Worm (Caenorhabditis elegans) whole organism, L4 larva: Measurements from ENCODE around the gene col-34.

ENCODE experiments used
- Y105C5A.15 ChIP-seq: fragments of 200-800 bp; sonication (Bioruptor generic); IDR thresholded peaks from 2 replicates; pipeline ENCODE4 v1.3.6; 2022; ENCODE audit warnings: missing genetic modification characterization, missing compliant biosample characterization
- Y48G9A.11 ChIP-seq: fragments of 200-800 bp; sonication (Bioruptor generic); IDR thresholded peaks from 2 replicates; pipeline ENCODE4 v1.3.6; 2022; ENCODE audit warnings: missing genetic modification reagents, missing genetic modification characterization, missing compliant biosample characterization
- ZK337.2 ChIP-seq: fragments of 200-800 bp; sonication (Bioruptor generic); IDR thresholded peaks from 2 replicates; pipeline ENCODE4 v1.3.6; 2022; ENCODE audit warnings: missing genetic modification reagents, missing genetic modification characterization, missing compliant biosample characterization
- ces-1 ChIP-seq: fragments of 150-350 bp; sonication (generic microtip); optimal IDR thresholded peaks from 4 replicates; lab custom pipeline; 2014; ENCODE audit warnings: missing biosample characterization, missing genetic modification reagents, missing genetic modification characterization
- cey-2 ChIP-seq: sonication (generic microtip); optimal IDR thresholded peaks from 3 replicates; lab custom pipeline; 2017; ENCODE audit warnings: missing genetic modification characterization, mild to moderate bottlenecking, missing compliant biosample characterization, antibody characterized with exemption, borderline replicate concordance; ENCODE audit not compliant: insufficient read depth
- daf-16 ChIP-seq, 3 experiments: sonication (generic microtip); optimal IDR thresholded peaks; 2 replicates each; lab custom pipeline; 2016 to 2017; ENCODE audit warnings: missing genetic modification characterization in 3 of 3, missing genetic modification reagents in 3 of 3, mild to moderate bottlenecking in 2 of 3, missing compliant biosample characterization in 2 of 3, missing biosample characterization in 1 of 3, moderate library complexity in 1 of 3
- dmd-8 ChIP-seq: fragments of 200-800 bp; sonication (Bioruptor generic); IDR thresholded peaks from 2 replicates; pipeline ENCODE4 v1.3.6; 2022; ENCODE audit warnings: missing genetic modification characterization, missing compliant biosample characterization
- duxl-1 ChIP-seq: sonication (generic microtip); optimal IDR thresholded peaks from 2 replicates; lab custom pipeline; 2016; ENCODE audit warnings: mild to moderate bottlenecking, missing genetic modification characterization, moderate library complexity, missing compliant biosample characterization; ENCODE audit not compliant: poor library complexity
- egl-27 ChIP-seq: sonication (generic microtip); optimal IDR thresholded peaks from 3 replicates; lab custom pipeline; 2017; ENCODE audit warnings: missing biosample characterization, missing genetic modification reagents, missing genetic modification characterization
- fkh-10 ChIP-seq: fragments of 150-350 bp; optimal IDR thresholded peaks from 2 replicates; lab custom pipeline; 2014; ENCODE audit warnings: missing biosample characterization, missing genetic modification reagents, missing genetic modification characterization
- jun-1 ChIP-seq: fragments of 150-350 bp; optimal IDR thresholded peaks from 2 replicates; lab custom pipeline; 2014; ENCODE audit warnings: missing biosample characterization, missing genetic modification reagents, missing genetic modification characterization
- lin-13 ChIP-seq: fragments of 150-350 bp; optimal IDR thresholded peaks from 2 replicates; lab custom pipeline; 2014; ENCODE audit warnings: missing biosample characterization, missing genetic modification reagents, missing genetic modification characterization
- lin-29 ChIP-seq: fragments of 200-800 bp; sonication (Bioruptor generic); IDR thresholded peaks from 2 replicates; pipeline ENCODE4 v1.3.6; 2022; ENCODE audit warnings: missing genetic modification reagents, missing genetic modification characterization, missing compliant biosample characterization
- lin-39 ChIP-seq: fragments of 150-350 bp; optimal IDR thresholded peaks from 2 replicates; lab custom pipeline; 2014; ENCODE audit warnings: missing biosample characterization, missing genetic modification reagents, missing genetic modification characterization
- madf-5 ChIP-seq, 2 experiments: fragments of 200-800 bp; sonication (Bioruptor generic); IDR thresholded peaks; 2 replicates each; pipeline ENCODE4 v1.3.6; 2022; ENCODE audit warnings: missing compliant biosample characterization in 2 of 2, missing genetic modification characterization in 2 of 2
- mdt-29 ChIP-seq: fragments of 200-800 bp; sonication (Bioruptor generic); IDR thresholded peaks from 2 replicates; pipeline ENCODE4 v1.3.6; 2022; ENCODE audit warnings: missing genetic modification reagents, missing genetic modification characterization, missing compliant biosample characterization
- nhr-111 ChIP-seq: fragments of 200-800 bp; sonication (Bioruptor generic); optimal IDR thresholded peaks from 2 replicates; lab custom pipeline; 2018; ENCODE audit warnings: mild to moderate bottlenecking, missing genetic modification characterization, missing compliant biosample characterization
- nhr-48 ChIP-seq: sonication (generic microtip); optimal IDR thresholded peaks from 2 replicates; lab custom pipeline; 2016; ENCODE audit warnings: mild to moderate bottlenecking, missing genetic modification characterization, missing compliant biosample characterization
- nhr-6 ChIP-seq: fragments of 150-350 bp; optimal IDR thresholded peaks from 2 replicates; lab custom pipeline; 2014; ENCODE audit warnings: missing biosample characterization, missing genetic modification characterization
- nhr-76 ChIP-seq: fragments of 150-350 bp; optimal IDR thresholded peaks from 2 replicates; lab custom pipeline; 2014; ENCODE audit warnings: missing biosample characterization, missing genetic modification characterization
- pha-4 ChIP-seq, 2 experiments: fragments of 150-350 bp in 1 of 2; fragments of 200-800 bp in 1 of 2; sonication (Bioruptor generic) in 1 of 2; IDR thresholded peaks in 1 of 2; optimal IDR thresholded peaks in 1 of 2; 2 replicates each; pipeline versions ENCODE4 v1.3.6 to Lab custom; 2014 to 2022; ENCODE audit warnings: missing genetic modification characterization in 2 of 2, missing genetic modification reagents in 2 of 2, missing biosample characterization in 1 of 2, missing compliant biosample characterization in 1 of 2
- php-3 ChIP-seq: fragments of 200-800 bp; sonication (Bioruptor generic); IDR thresholded peaks from 2 replicates; pipeline ENCODE4 v1.3.6; 2022; ENCODE audit warnings: missing genetic modification reagents, missing genetic modification characterization, missing compliant biosample characterization
- sdz-12 ChIP-seq: fragments of 200-800 bp; sonication (Bioruptor generic); optimal IDR thresholded peaks from 2 replicates; lab custom pipeline; 2018; ENCODE audit warnings: mild to moderate bottlenecking, missing genetic modification characterization, missing compliant biosample characterization
- skn-1 ChIP-seq: fragments of 150-350 bp; optimal IDR thresholded peaks from 2 replicates; lab custom pipeline; 2014; ENCODE audit warnings: missing biosample characterization, missing genetic modification characterization
- spr-3 ChIP-seq: fragments of 200-800 bp; sonication (Bioruptor generic); optimal IDR thresholded peaks from 2 replicates; lab custom pipeline; 2018; ENCODE audit warnings: mild to moderate bottlenecking, missing genetic modification characterization, missing compliant biosample characterization
- unc-39 ChIP-seq: sonication (generic microtip); optimal IDR thresholded peaks from 2 replicates; lab custom pipeline; 2017; ENCODE audit warnings: missing biosample characterization, missing genetic modification characterization
- unc-62 ChIP-seq, 3 experiments: fragments of 150-350 bp in 1 of 3; sonication (generic microtip); optimal IDR thresholded peaks in 2 of 3; peaks in 1 of 3; 1 replicate in 1 of 3; 2 replicates in 2 of 3; lab custom pipeline; 2014 to 2017; ENCODE audit warnings: missing biosample characterization in 3 of 3, missing genetic modification characterization in 3 of 3, missing genetic modification reagents in 3 of 3, missing genotype in 1 of 3
- zfp-2 ChIP-seq: sonication (generic microtip); optimal IDR thresholded peaks from 2 replicates; lab custom pipeline; 2016; ENCODE audit warnings: mild to moderate bottlenecking, missing genetic modification characterization, missing compliant biosample characterization
- zip-2 ChIP-seq: fragments of 150-350 bp; optimal IDR thresholded peaks from 2 replicates; lab custom pipeline; 2014; ENCODE audit warnings: missing biosample characterization, missing genetic modification characterization
- ztf-11 ChIP-seq: fragments of 150-350 bp; optimal IDR thresholded peaks from 2 replicates; lab custom pipeline; 2014; ENCODE audit warnings: missing biosample characterization, missing genetic modification characterization

The col-34 gene

DNA sequence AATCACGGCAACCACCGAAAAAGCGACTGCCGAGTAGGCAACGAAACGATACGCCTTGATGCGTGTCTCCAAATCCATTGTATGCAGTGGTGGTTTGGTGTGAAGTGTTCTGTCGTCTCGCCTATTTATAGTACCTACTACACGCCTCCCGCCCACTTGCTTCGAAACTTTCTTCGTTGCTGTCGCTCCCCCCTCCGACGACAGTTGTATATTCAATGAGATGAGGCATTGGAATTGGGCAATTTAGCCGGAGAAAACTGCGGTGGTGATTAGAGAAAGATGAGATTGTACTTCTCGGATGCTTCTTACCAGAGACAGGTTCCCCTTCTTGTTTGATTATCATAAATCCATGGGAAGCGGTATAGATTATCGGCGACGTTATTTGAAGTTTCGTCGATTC is at the start of gene col-34:
Gene col-34 (minus strand): TSS at position 101 of the 400 bp plus-strand sequence.
- TF ChIP-seq pha-4 (GFP tag; IDR thresholded peaks at IDR 0.05; lab: Robert Waterston, UW), result no peak
- TF ChIP-seq pha-4 (tag; optimal IDR thresholded peaks at IDR 0.05; lab: Kevin White, UChicago), result no peak
- no peak for TF ChIP-seq egl-27 (tag; lab: Kevin White, UChicago)
- TF ChIP-seq Y105C5A.15 (GFP tag; lab: Robert Waterston, UW), result no peak
- no peak for TF ChIP-seq mdt-29
- no peak for TF ChIP-seq ces-1 (GFP tag; lab: Kevin White, UChicago)
- TF ChIP-seq lin-13, result no peak
- TF ChIP-seq ZK337.2 (GFP tag; lab: Robert Waterston, UW), result no peak
- TF ChIP-seq zip-2 (tag; lab: Kevin White, UChicago), result no peak

DNA sequence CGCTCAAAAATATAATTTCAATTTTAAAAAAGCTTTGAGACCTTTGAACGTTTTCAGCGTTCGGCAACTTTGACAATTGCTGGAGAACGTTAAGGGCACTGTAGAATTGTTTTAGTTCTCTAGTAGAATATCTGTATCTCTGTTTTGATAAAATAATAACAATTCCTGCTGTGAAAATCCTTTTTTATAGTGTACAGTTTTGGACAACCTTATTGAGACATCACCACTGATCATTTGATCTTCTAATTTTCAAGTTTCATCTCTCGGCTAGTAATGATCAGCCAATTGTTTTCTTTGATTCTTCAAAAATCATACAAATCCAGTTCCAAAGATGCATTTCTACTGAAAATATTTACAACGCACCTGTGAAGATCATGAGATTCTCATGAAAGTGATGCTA is 48.2 kb upstream of the col-34 start, which contains the start of gene F15E6.10:
Gene F15E6.10 (plus strand): TSS at position 301 of the 400 bp plus-strand sequence.
- TF ChIP-seq nhr-111, result no peak
- TF ChIP-seq, all 104 proteins: peak for 0

DNA sequence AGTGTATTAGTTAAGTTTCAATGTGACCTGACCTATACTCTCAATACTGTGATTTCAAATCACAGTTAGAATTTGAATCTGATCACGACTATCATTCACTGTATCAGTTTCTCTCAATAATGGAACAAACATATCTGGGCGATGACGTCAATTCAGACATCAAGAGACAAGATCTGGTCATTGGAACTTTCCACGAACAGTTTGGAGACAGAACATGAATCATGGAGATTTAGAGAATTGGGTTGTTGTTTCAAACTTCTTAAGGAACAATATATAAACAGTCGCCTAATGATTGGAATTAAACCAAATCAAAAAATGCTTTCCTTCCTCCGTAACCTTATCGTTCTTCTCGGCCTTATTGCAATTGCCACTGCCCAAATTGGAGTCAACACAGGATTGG is 46.8 kb upstream of the col-34 start, which contains the start of gene F15E6.4:
Gene F15E6.4 (plus strand): TSS at position 301 of the 400 bp plus-strand sequence.
- no peak for TF ChIP-seq egl-27 (tag; lab: Kevin White, UChicago)
- TF ChIP-seq nhr-6 (tag; lab: Kevin White, UChicago), result no peak
- no peak for TF ChIP-seq lin-29 (GFP tag; lab: Robert Waterston, UW)
- TF ChIP-seq sdz-12 (GFP tag; lab: Kevin White, UChicago), result no peak
- no peak for TF ChIP-seq jun-1 (tag; lab: Kevin White, UChicago)
- TF ChIP-seq php-3, result no peak

DNA sequence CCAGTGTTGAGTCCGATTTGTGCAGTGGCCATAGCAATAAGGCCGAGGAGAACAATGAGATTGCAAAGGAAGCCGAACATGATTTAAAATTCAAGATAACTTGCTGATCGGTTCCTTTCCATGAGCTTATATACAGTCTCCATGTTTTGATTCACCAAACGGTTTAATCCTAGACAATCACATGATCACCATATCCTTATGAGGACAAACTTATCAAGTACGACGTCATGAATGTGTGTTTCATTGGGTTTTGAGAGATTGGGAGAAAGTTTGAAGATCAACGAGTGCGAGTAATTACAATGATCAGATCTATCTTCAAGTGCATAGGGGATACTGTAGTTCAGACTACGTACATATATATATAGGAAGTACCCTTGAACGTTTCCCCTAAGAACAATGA is 46.1 kb upstream of the col-34 start, which contains the start of gene dct-7:
Gene dct-7 (minus strand): TSS at position 101 of the 400 bp plus-strand sequence.
- TF ChIP-seq nhr-48 (tag; lab: Kevin White, UChicago), result peak; percentile 11
- no peak for TF ChIP-seq unc-39 (tag; lab: Kevin White, UChicago)

DNA sequence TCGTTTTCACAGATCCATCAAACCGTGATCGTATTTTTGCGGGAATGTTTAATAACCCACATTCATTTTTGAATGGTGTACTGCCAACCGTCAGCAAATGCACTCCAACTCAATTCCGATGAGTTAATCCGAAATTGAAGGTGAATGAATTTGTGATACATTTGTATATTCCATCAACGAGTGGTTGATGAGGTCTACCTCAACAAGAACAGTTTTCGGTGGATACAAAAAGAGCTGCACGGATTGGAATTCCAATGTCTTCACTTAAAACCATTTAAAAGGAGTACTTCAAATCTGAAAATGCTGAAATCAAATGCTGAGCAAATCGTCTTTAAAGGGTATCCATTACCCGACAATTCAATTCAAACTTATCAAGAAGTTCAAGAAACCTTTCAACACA is 44.9 kb upstream of the col-34 start, which contains the start of gene F15E6.5:
Gene F15E6.5 (plus strand): TSS at position 301 of the 400 bp plus-strand sequence.
- TF ChIP-seq madf-5 (GFP tag; IDR thresholded peaks at IDR 0.05; lab: Robert Waterston, UW) (no peak), zfp-2 (tag; lab: Kevin White, UChicago) (no peak), unc-62 (GFP tag; optimal IDR thresholded peaks at IDR 0.05 in 1 of 2; lab: Kevin White, UChicago) (no peak), unc-62 (tag; optimal IDR thresholded peaks at IDR 0.05; lab: Kevin White, UChicago) (no peak), cey-2 (tag; lab: Kevin White, UChicago) (no peak), fkh-10 (GFP tag; lab: Kevin White, UChicago) (no peak), Y48G9A.11 (no peak), lin-39 (tag; lab: Kevin White, UChicago) (no peak), nhr-76 (tag; lab: Kevin White, UChicago) (no peak), ztf-11 (no peak), skn-1 (tag; lab: Kevin White, UChicago) (no peak), dmd-8 (GFP tag; lab: Robert Waterston, UW) (no peak), duxl-1 (tag; lab: Kevin White, UChicago) (no peak), daf-16 (GFP tag; optimal IDR thresholded peaks at IDR 0.05; lab: Kevin White, UChicago) (no peak), daf-16 (tag; optimal IDR thresholded peaks at IDR 0.05; lab: Kevin White, UChicago) (no peak), spr-3 (GFP tag; lab: Kevin White, UChicago) (no peak), php-3 (no peak)
